Worm (Caenorhabditis elegans): Measurements from ENCODE around the gene moc-1.
A peak's percentile ranks its signal among the peaks of the same experiment; 100 is the strongest.
"Not testable (repeated sequence)": the region's sequence is repeated elsewhere in the genome, so short reads cannot be mapped to it uniquely, and the experiment has no call there.

The moc-1 gene

DNA sequence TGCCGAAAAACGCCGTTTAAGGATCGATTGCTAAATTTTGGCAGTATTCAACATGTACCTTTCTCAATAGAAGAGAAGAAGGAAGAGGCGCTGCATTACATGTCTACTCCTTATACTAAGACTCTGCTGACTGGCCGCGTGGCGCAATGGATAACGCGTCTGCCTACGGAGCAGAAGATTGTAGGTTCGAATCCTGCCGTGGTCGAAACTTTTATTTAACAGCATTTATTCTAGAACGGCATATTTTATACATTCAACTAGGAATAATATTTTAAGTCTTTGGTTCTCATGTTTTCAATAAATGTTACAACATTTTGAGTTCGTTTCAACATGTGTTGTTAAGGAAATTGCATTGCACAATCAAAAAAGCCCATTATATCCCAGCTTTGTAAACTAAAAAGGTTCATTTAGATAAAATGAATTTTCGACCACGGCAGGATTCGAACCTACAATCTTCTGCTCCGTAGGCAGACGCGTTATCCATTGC, 5.8 kb downstream of the moc-1 start (continued):
- not testable (repeated sequence) for TF ChIP-seq efl-1 (optimal IDR thresholded peaks at IDR 0.05)
- TF ChIP-seq efl-1 (GFP tag; optimal IDR thresholded peaks at IDR 0.05 in 1 of 2): peak in 1 of 2 experiments; percentile 61
- TF ChIP-seq snu-23 (GFP tag; optimal IDR thresholded peaks at IDR 0.05): peak; percentile 77
- peak; percentile 58 for TF ChIP-seq dsc-1 (tag; optimal IDR thresholded peaks at IDR 0.05)
- peak in 1 of 2 experiments; percentile 59 for TF ChIP-seq lsy-2 (tag; optimal IDR thresholded peaks at IDR 0.05)
- TF ChIP-seq lir-3 (tag; optimal IDR thresholded peaks at IDR 0.05; ENCODE audit: poor library complexity): peak; percentile 42
- TF ChIP-seq egl-13 (tag; optimal IDR thresholded peaks at IDR 0.05): peak; percentile 13
- peak; percentile 40 for TF ChIP-seq nhr-77 (tag; optimal IDR thresholded peaks at IDR 0.05)
- TF ChIP-seq swsn-7 (tag; optimal IDR thresholded peaks at IDR 0.05): peak; percentile 59
- TF ChIP-seq fos-1 (tag; optimal IDR thresholded peaks at IDR 0.05): peak; percentile 29
- peak in 1 of 2 experiments; percentile 53 for TF ChIP-seq lin-35 (GFP tag; optimal IDR thresholded peaks at IDR 0.05)
- peak; percentile 6 for TF ChIP-seq unc-130 (tag; optimal IDR thresholded peaks at IDR 0.05)
- peak; percentile 52 for TF ChIP-seq xbp-1 (tag; optimal IDR thresholded peaks at IDR 0.05)

DNA sequence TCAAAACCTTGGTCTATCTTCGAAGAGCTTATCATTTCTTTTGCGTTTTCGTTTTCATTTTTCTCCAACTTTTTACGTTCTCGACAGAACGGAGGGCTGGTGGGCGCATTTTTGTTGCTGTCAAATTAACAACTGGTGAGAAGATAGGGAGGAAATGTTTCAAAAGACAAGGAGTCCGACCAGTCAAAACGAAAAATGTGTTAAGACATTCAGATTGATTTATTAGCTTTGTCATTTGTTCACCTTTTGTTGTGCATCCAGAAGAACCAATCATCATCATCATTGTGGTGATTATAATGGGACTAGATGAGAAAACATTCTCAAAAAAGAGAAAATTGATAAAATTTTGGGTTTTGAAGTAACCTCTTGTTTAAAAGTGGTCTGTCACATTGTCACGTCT, 8.3 kb downstream of the moc-1 start:
- peak; percentile 68 for TF ChIP-seq lin-14 (GFP tag; optimal IDR thresholded peaks at IDR 0.05)
- no peak for TF ChIP-seq ceh-90 (tag; optimal IDR thresholded peaks at IDR 0.05)
- peak; percentile 66 for TF ChIP-seq rnt-1 (tag; optimal IDR thresholded peaks at IDR 0.05)
- TF ChIP-seq lin-39 (tag; optimal IDR thresholded peaks at IDR 0.05): peak; percentile 33
- peak; percentile 31 for TF ChIP-seq nhr-71 (tag; optimal IDR thresholded peaks at IDR 0.05)

DNA sequence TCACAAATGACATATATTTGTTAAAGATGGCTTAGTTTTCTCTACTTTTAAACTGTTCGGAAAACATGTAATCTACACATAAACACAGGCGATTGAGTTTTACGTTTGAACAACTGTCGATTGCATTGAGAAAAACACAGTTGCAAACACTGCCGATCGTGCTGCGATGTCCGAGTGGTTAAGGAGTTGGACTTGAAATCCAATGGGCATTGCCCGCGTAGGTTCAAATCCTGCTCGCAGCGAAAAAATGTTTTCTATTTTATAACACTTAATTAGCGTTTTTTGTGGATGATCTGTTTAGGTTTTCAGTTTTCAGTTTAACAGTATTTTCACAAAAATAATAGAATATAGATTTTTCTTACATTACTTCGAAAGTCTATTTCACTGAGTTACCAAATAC, 14.1 kb downstream of the moc-1 start:
- TF ChIP-seq mef-2 (tag; optimal IDR thresholded peaks at IDR 0.05) (no peak), aly-2 (tag; optimal IDR thresholded peaks at IDR 0.05) (no peak), hpl-2 (GFP tag; optimal IDR thresholded peaks at IDR 0.05) (no peak), sup-37 (GFP tag; optimal IDR thresholded peaks at IDR 0.05) (no peak), ama-1 (optimal IDR thresholded peaks at IDR 0.05) (no peak), alr-1 (tag; optimal IDR thresholded peaks at IDR 0.05; ENCODE audit: borderline replicate concordance) (no peak), dsc-1 (tag; optimal IDR thresholded peaks at IDR 0.05) (no peak), mab-9 (GFP tag; IDR thresholded peaks at IDR 0.05) (no peak), nhr-19 (GFP tag; conservative IDR thresholded peaks at IDR 0.05) (no peak; the same call in 1 of the 2 replicates), lin-13 (GFP tag; optimal IDR thresholded peaks at IDR 0.05) (no peak), zip-4 (GFP tag; optimal IDR thresholded peaks at IDR 0.05) (no peak), mep-1 (tag; optimal IDR thresholded peaks at IDR 0.05) (no peak), nhr-84 (tag; optimal IDR thresholded peaks at IDR 0.05) (no peak), pqm-1 (tag; optimal IDR thresholded peaks at IDR 0.05) (no peak), Y116A8C.19 (tag; optimal IDR thresholded peaks at IDR 0.05; ENCODE audit: borderline replicate concordance) (no peak), zag-1 (tag; optimal IDR thresholded peaks at IDR 0.05) (no peak), jun-1 (tag; optimal IDR thresholded peaks at IDR 0.05) (no peak), snu-23 (GFP tag; optimal IDR thresholded peaks at IDR 0.05) (peak; percentile 28), nhr-237 (tag; optimal IDR thresholded peaks at IDR 0.05) (no peak), aha-1 (tag; optimal IDR thresholded peaks at IDR 0.05) (no peak), nhr-11 (tag; optimal IDR thresholded peaks at IDR 0.05) (no peak), C16A3.4 (tag; optimal IDR thresholded peaks at IDR 0.05) (peak; percentile 19), lir-3 (tag; optimal IDR thresholded peaks at IDR 0.05; ENCODE audit: poor library complexity) (no peak), ceh-63 (GFP tag; optimal IDR thresholded peaks at IDR 0.05) (no peak), elt-2 (tag; optimal IDR thresholded peaks at IDR 0.05) (no peak), elt-3 (tag; optimal IDR thresholded peaks at IDR 0.05) (no peak), fkh-10 (GFP tag; optimal IDR thresholded peaks at IDR 0.05) (no peak), efl-3 (GFP tag; optimal IDR thresholded peaks at IDR 0.05) (no peak), unc-62 (GFP tag; optimal IDR thresholded peaks at IDR 0.05) (no peak), ztf-11 (tag; optimal IDR thresholded peaks at IDR 0.05) (no peak), unc-86 (tag; optimal IDR thresholded peaks at IDR 0.05) (no peak), C34B4.2 (tag; optimal IDR thresholded peaks at IDR 0.05) (no peak), nhr-90 (tag; optimal IDR thresholded peaks at IDR 0.05; ENCODE audit: poor library complexity) (no peak), lin-14 (GFP tag; optimal IDR thresholded peaks at IDR 0.05) (no peak), ceh-90 (tag; optimal IDR thresholded peaks at IDR 0.05) (no peak), rnt-1 (tag; optimal IDR thresholded peaks at IDR 0.05) (peak; percentile 40), efl-1 (optimal IDR thresholded peaks at IDR 0.05) (no peak), efl-1 (GFP tag; optimal IDR thresholded peaks at IDR 0.05 in 1 of 2) (peak in 1 of 2 experiments; percentile 86), lin-35 (GFP tag; optimal IDR thresholded peaks at IDR 0.05) (no peak), unc-130 (tag; optimal IDR thresholded peaks at IDR 0.05) (peak; percentile 22), nhr-71 (tag; optimal IDR thresholded peaks at IDR 0.05) (peak; percentile 24)

Data from whole organism, L1 larva.